Worm (Caenorhabditis elegans) whole organism, late embryonic: Measurements from ENCODE around the gene F56D6.13.
A peak's percentile ranks its signal among the peaks of the same experiment; 100 is the strongest.

Experiments used
- C38D4.7 ChIP-seq: fragments of 200-800 bp; sonication (Bioruptor generic); optimal IDR thresholded peaks from 2 replicates; lab custom pipeline; 2018; ENCODE audit warnings: mild to moderate bottlenecking, missing genetic modification characterization, moderate library complexity, missing compliant biosample characterization
- F13H6.1 ChIP-seq: sonication (generic microtip); optimal IDR thresholded peaks from 2 replicates; lab custom pipeline; 2016; ENCODE audit warnings: missing genetic modification characterization, missing compliant biosample characterization
- K02D7.2 ChIP-seq: sonication (generic microtip); optimal IDR thresholded peaks from 2 replicates; lab custom pipeline; 2017; ENCODE audit warnings: mild to moderate bottlenecking, missing genetic modification characterization, missing compliant biosample characterization
- K09A11.1 ChIP-seq: sonication (generic microtip); optimal IDR thresholded peaks from 2 replicates; lab custom pipeline; 2017; ENCODE audit warnings: antibody characterized with exemption, mild to moderate bottlenecking, missing genetic modification characterization, missing compliant biosample characterization; ENCODE audit not compliant: insufficient read depth
- Y22D7AL.16 ChIP-seq: sonication (generic microtip); optimal IDR thresholded peaks from 2 replicates; lab custom pipeline; 2016; ENCODE audit warnings: missing genetic modification characterization, missing compliant biosample characterization
- ahr-1 ChIP-seq: sonication (generic microtip); optimal IDR thresholded peaks from 2 replicates; lab custom pipeline; 2016; ENCODE audit warnings: missing genetic modification characterization, missing compliant biosample characterization
- ama-1 ChIP-seq: fragments of 150-350 bp; optimal IDR thresholded peaks from 2 replicates; lab custom pipeline; 2014
- ceh-19 ChIP-seq: fragments of 200-800 bp; sonication (Bioruptor generic); optimal IDR thresholded peaks from 2 replicates; lab custom pipeline; 2018; ENCODE audit warnings: mild to moderate bottlenecking, missing genetic modification characterization, missing compliant biosample characterization
- ceh-2 ChIP-seq: sonication (generic microtip); optimal IDR thresholded peaks from 2 replicates; lab custom pipeline; 2016; ENCODE audit warnings: missing genotype, missing genetic modification characterization, missing compliant biosample characterization
- ceh-24 ChIP-seq: sonication (generic microtip); optimal IDR thresholded peaks from 2 replicates; lab custom pipeline; 2016; ENCODE audit warnings: mild to moderate bottlenecking, missing genetic modification characterization, missing compliant biosample characterization
- ceh-31 ChIP-seq: sonication (generic microtip); optimal IDR thresholded peaks from 2 replicates; lab custom pipeline; 2016; ENCODE audit warnings: missing genetic modification characterization, missing compliant biosample characterization
- ceh-34 ChIP-seq: sonication (generic microtip); optimal IDR thresholded peaks from 2 replicates; lab custom pipeline; 2016; ENCODE audit warnings: mild to moderate bottlenecking, missing genetic modification characterization, missing compliant biosample characterization
- ceh-48 ChIP-seq: sonication (generic microtip); optimal IDR thresholded peaks from 2 replicates; lab custom pipeline; 2016; ENCODE audit warnings: missing genetic modification characterization, inconsistent platforms, missing compliant biosample characterization
- ceh-6 ChIP-seq: fragments of 200-800 bp; sonication (Bioruptor generic); optimal IDR thresholded peaks from 2 replicates; lab custom pipeline; 2018; ENCODE audit warnings: mild to moderate bottlenecking, missing genetic modification characterization, missing compliant biosample characterization
- ceh-9 ChIP-seq: sonication (generic microtip); optimal IDR thresholded peaks from 2 replicates; lab custom pipeline; 2016; ENCODE audit warnings: mild to moderate bottlenecking, missing genetic modification characterization, inconsistent platforms, missing compliant biosample characterization
- dve-1 ChIP-seq: sonication (generic microtip); optimal IDR thresholded peaks from 2 replicates; lab custom pipeline; 2017; ENCODE audit warnings: antibody characterized with exemption, mild to moderate bottlenecking, missing genetic modification characterization, missing compliant biosample characterization
- elt-2 ChIP-seq: sonication (generic microtip); optimal IDR thresholded peaks from 2 replicates; lab custom pipeline; 2016; ENCODE audit warnings: missing genetic modification reagents, missing genetic modification characterization, missing compliant biosample characterization
- eyg-1 ChIP-seq: sonication (generic microtip); optimal IDR thresholded peaks from 2 replicates; lab custom pipeline; 2016; ENCODE audit warnings: missing genotype, missing genetic modification characterization, missing compliant biosample characterization
- fax-1 ChIP-seq: sonication (generic microtip); optimal IDR thresholded peaks from 2 replicates; lab custom pipeline; 2016; ENCODE audit warnings: missing genotype, missing genetic modification characterization, missing compliant biosample characterization
- fkh-6 ChIP-seq: sonication (generic microtip); optimal IDR thresholded peaks from 2 replicates; lab custom pipeline; 2016; ENCODE audit warnings: missing genetic modification characterization, missing compliant biosample characterization
- gmeb-2 ChIP-seq: sonication (generic microtip); optimal IDR thresholded peaks from 2 replicates; lab custom pipeline; 2016; ENCODE audit warnings: missing genetic modification characterization, inconsistent platforms, missing compliant biosample characterization
- hlh-13 ChIP-seq: fragments of 200-800 bp; sonication (Bioruptor generic); optimal IDR thresholded peaks from 2 replicates; lab custom pipeline; 2018; ENCODE audit warnings: mild to moderate bottlenecking, missing genetic modification characterization, missing compliant biosample characterization
- hlh-30 ChIP-seq: sonication (generic microtip); optimal IDR thresholded peaks from 2 replicates; lab custom pipeline; 2017; ENCODE audit warnings: antibody characterized with exemption, missing genetic modification characterization, missing compliant biosample characterization; ENCODE audit not compliant: insufficient read depth
- hlh-6 ChIP-seq: sonication (generic microtip); optimal IDR thresholded peaks from 2 replicates; lab custom pipeline; 2016; ENCODE audit warnings: missing genotype, missing genetic modification characterization, missing compliant biosample characterization
- lim-6 ChIP-seq: sonication (generic microtip); optimal IDR thresholded peaks from 2 replicates; lab custom pipeline; 2016; ENCODE audit warnings: missing genetic modification characterization, missing compliant biosample characterization
- lin-11 ChIP-seq: fragments of 200-800 bp; sonication (Bioruptor generic); optimal IDR thresholded peaks from 2 replicates; lab custom pipeline; 2018; ENCODE audit warnings: mild to moderate bottlenecking, missing genetic modification characterization, missing compliant biosample characterization
- npax-4 ChIP-seq: sonication (generic microtip); optimal IDR thresholded peaks from 2 replicates; lab custom pipeline; 2016; ENCODE audit warnings: missing genetic modification characterization, missing compliant biosample characterization
- pag-3 ChIP-seq: sonication (generic microtip); optimal IDR thresholded peaks from 2 replicates; lab custom pipeline; 2016; ENCODE audit warnings: missing compliant biosample characterization, missing genetic modification characterization, borderline replicate concordance
- pat-9 ChIP-seq: fragments of 200-800 bp; sonication (Bioruptor generic); optimal IDR thresholded peaks from 2 replicates; lab custom pipeline; 2018; ENCODE audit warnings: mild to moderate bottlenecking, missing genetic modification characterization, moderate library complexity, missing compliant biosample characterization
- pha-2 ChIP-seq: sonication (generic microtip); optimal IDR thresholded peaks from 2 replicates; lab custom pipeline; 2017; ENCODE audit warnings: mild to moderate bottlenecking, missing genetic modification characterization, missing compliant biosample characterization
- pha-4 ChIP-seq: fragments of 150-350 bp; optimal IDR thresholded peaks from 2 replicates; lab custom pipeline; 2018; ENCODE audit warnings: missing biosample characterization, missing genetic modification reagents, missing genetic modification characterization
- sox-2 ChIP-seq: fragments of 200-800 bp; sonication (Bioruptor generic); IDR thresholded peaks from 2 replicates; pipeline ENCODE4 v1.3.6; 2022; ENCODE audit warnings: missing genetic modification reagents, missing genetic modification characterization, missing compliant biosample characterization
- sox-4 ChIP-seq: sonication (generic microtip); optimal IDR thresholded peaks from 2 replicates; lab custom pipeline; 2017; ENCODE audit warnings: mild to moderate bottlenecking, missing genetic modification characterization, inconsistent platforms, missing compliant biosample characterization
- syd-9 ChIP-seq: sonication (generic microtip); optimal IDR thresholded peaks from 2 replicates; lab custom pipeline; 2016; ENCODE audit warnings: mild to moderate bottlenecking, missing genetic modification characterization, moderate library complexity, missing compliant biosample characterization
- tbx-2 ChIP-seq: sonication (generic microtip); optimal IDR thresholded peaks from 2 replicates; lab custom pipeline; 2016; ENCODE audit warnings: missing genetic modification characterization, missing compliant biosample characterization
- unc-3 ChIP-seq, 2 experiments: fragments of 200-800 bp in 1 of 2; sonication (Bioruptor generic) in 1 of 2; sonication (generic microtip) in 1 of 2; conservative IDR thresholded peaks in 1 of 2; optimal IDR thresholded peaks in 1 of 2; 2 replicates each; pipeline versions ENCODE4 v1.3.6 to Lab custom; 2016 to 2022; ENCODE audit warnings: missing compliant biosample characterization in 2 of 2, missing genetic modification characterization in 2 of 2, missing genetic modification reagents in 1 of 2
- ztf-16 ChIP-seq: sonication (generic microtip); optimal IDR thresholded peaks from 2 replicates; lab custom pipeline; 2017; ENCODE audit warnings: missing genetic modification characterization, missing compliant biosample characterization

F56D6.13 gene

DNA sequence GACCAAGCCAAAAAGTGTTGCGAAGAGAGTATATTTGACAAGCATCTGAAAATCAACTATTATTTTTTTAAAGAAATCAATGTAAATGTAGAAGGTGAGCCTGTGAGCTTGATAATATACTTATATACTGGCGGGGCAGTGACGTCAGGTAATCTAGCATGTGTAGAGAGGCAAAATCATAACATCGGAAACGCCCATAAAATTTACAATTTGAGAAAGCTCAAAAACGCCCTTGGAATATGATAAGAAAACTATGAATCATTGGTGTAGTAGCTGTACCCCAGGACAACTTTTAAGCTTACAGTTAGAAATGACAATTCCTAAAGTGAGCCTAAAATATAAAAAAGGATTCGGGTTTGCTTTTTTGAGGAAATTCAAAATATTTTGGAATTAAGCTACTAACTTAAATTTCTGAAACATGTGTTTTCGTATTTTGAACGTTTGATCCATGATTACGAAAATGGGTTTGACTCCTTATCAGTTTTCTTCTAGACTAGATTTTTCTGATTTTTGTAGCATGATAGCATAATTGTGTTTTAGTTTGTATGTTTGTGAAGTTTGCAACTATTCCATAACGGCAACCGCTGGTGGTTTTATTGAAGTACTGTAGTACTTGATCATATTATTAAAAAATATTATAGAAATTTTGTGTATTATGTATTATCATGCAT, 32.6 kb downstream of the F56D6.13 start, which contains the start of gene clec-174:
Gene clec-174, minus strand, starts transcription at position 51 of the 671 bp plus-strand sequence.
- TF ChIP-seq lin-11 (tag; lab: Kevin White, UChicago) (no peak), fkh-6 (tag; lab: Kevin White, UChicago) (no peak), ceh-31 (tag; lab: Kevin White, UChicago) (no peak), Y22D7AL.16 (tag; lab: Kevin White, UChicago) (no peak), elt-2 (tag; lab: Kevin White, UChicago) (no peak), F13H6.1 (no peak), sox-2 (GFP tag; lab: Robert Waterston, UW) (no peak), ahr-1 (tag; lab: Kevin White, UChicago) (no peak), sox-4 (no peak), gmeb-2 (tag; lab: Kevin White, UChicago) (no peak), ceh-6 (GFP tag; lab: Kevin White, UChicago) (no peak), hlh-13 (GFP tag; lab: Kevin White, UChicago) (no peak), eyg-1 (tag; lab: Kevin White, UChicago) (no peak), hlh-6 (tag; lab: Kevin White, UChicago) (no peak), pag-3 (tag; lab: Kevin White, UChicago) (no peak), ceh-24 (tag; lab: Kevin White, UChicago) (no peak), unc-3 (GFP tag; conservative IDR thresholded peaks at IDR 0.05; lab: Robert Waterston, UW) (no peak), unc-3 (tag; optimal IDR thresholded peaks at IDR 0.05; lab: Kevin White, UChicago) (no peak)
- TF ChIP-seq, all 69 proteins: peak for 0

ce11 chrIV:3943003-3943402, 33.8 kb downstream of the F56D6.13 start, which contains the start of gene Y46C8AL.11:
Y46C8AL.11 (plus strand) TSS chrIV:3943303.
- TF ChIP-seq Y22D7AL.16 (tag; lab: Kevin White, UChicago) = no peak
- no peak for TF ChIP-seq ceh-34 (tag; lab: Kevin White, UChicago)
- TF ChIP-seq fkh-6 (tag; lab: Kevin White, UChicago) = no peak
- no peak for TF ChIP-seq hlh-30 (tag; lab: Kevin White, UChicago)
- no peak for TF ChIP-seq pha-4 (tag; lab: Kevin White, UChicago)
- TF ChIP-seq syd-9 (tag; lab: Kevin White, UChicago) = no peak
- TF ChIP-seq pat-9 (tag; lab: Kevin White, UChicago) = no peak
- TF ChIP-seq ztf-16 (tag; lab: Kevin White, UChicago) = no peak
- no peak for TF ChIP-seq npax-4 (tag; lab: Kevin White, UChicago)
- TF ChIP-seq ceh-2 (tag; lab: Kevin White, UChicago) = no peak

ce11 chrIV:3944459-3944858, 35.2 kb downstream of the F56D6.13 start, which contains the start of gene clec-72:
clec-72 (plus strand) TSS chrIV:3944816.
- peak; percentile 29 for TF ChIP-seq elt-2 (tag; lab: Kevin White, UChicago)
- TF ChIP-seq ceh-24 (tag; lab: Kevin White, UChicago) = no peak
- TF ChIP-seq, all 69 proteins: peak for 1

DNA sequence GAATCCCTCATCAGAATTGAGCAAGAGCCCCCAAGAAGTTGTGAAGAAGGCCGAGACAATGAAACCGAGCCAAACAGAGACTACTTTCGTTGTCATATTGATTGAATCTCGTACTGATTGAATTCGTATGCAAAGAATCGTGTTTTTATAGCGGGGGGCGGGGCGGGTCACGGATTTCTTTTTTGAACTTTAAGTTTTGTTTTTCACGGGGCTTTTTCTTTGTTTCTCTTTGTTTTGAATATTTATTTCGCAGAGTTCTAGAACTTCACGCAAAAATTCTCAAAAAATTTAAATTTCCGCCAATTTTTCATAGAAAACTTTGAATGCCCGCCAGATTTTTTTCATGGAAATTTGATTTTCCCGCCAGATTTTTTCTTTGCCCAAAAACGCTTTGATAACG, 46.9 kb downstream of the F56D6.13 start, which contains the start of gene clec-73:
Gene clec-73, minus strand, starts transcription at position 101 of the 400 bp plus-strand sequence.
- no peak for TF ChIP-seq pha-2 (tag; lab: Kevin White, UChicago)
- no peak for TF ChIP-seq lim-6

- TF ChIP-seq eyg-1 (tag; lab: Kevin White, UChicago) (no peak), pha-2 (tag; lab: Kevin White, UChicago) (no peak), pag-3 (tag; lab: Kevin White, UChicago) (no peak), npax-4 (tag; lab: Kevin White, UChicago) (no peak), hlh-30 (tag; lab: Kevin White, UChicago) (no peak), ceh-48 (no peak), sox-4 (no peak), dve-1 (tag; lab: Kevin White, UChicago) (no peak), ceh-9 (tag; lab: Kevin White, UChicago) (no peak), K09A11.1 (tag; lab: Kevin White, UChicago) (no peak), C38D4.7 (GFP tag; lab: Kevin White, UChicago) (no peak), lin-11 (tag; lab: Kevin White, UChicago) (no peak), K02D7.2 (tag; lab: Kevin White, UChicago) (no peak), fax-1 (tag; lab: Kevin White, UChicago) (no peak), elt-2 (tag; lab: Kevin White, UChicago) (no peak), hlh-6 (tag; lab: Kevin White, UChicago) (no peak), ceh-19 (GFP tag; lab: Kevin White, UChicago) (no peak), ama-1 (lab: Kevin White, UChicago) (no peak), gmeb-2 (tag; lab: Kevin White, UChicago) (no peak), tbx-2 (tag; lab: Kevin White, UChicago) (no peak)
Measured at ce11 chrIV:3956705-3957104, 47.5 kb downstream of the F56D6.13 start, which contains the start of gene clec-74. clec-74 (plus strand) TSS chrIV:3957005.
